Fruit fly (Drosophila melanogaster) whole organism, embryonic: ENCODE measurements around the gene CG46465.

Source experiments
- Adf1 ChIP-seq: fragments of 200-800 bp; sonication (Bioruptor generic); IDR thresholded peaks from 2 replicates; pipeline ENCODE4 v1.3.6; 2022; ENCODE audit warnings: missing biosample characterization, missing genetic modification characterization
- Bteb2 ChIP-seq: fragments of 200-800 bp; sonication (Bioruptor generic); optimal IDR thresholded peaks from 2 replicates; lab custom pipeline; 2016; ENCODE audit warnings: missing biosample characterization, missing genetic modification characterization
- C15 ChIP-seq: fragments of 200-800 bp; sonication (Bioruptor generic); IDR thresholded peaks from 3 replicates; pipeline ENCODE4 v1.3.6; 2022; ENCODE audit warnings: missing biosample characterization, missing genetic modification characterization
- CG1024 ChIP-seq: fragments of 200-800 bp; sonication (Bioruptor generic); IDR thresholded peaks from 2 replicates; pipeline ENCODE4 v1.3.6; 2022; ENCODE audit warnings: missing biosample characterization, missing genetic modification characterization
- CG10274 ChIP-seq: fragments of 200-800 bp; sonication (Bioruptor generic); optimal IDR thresholded peaks from 3 replicates; lab custom pipeline; 2017; ENCODE audit warnings: missing biosample characterization, mild to moderate bottlenecking, missing genetic modification characterization
- CG10321 ChIP-seq: fragments of 200-800 bp; sonication (Bioruptor generic); IDR thresholded peaks from 2 replicates; pipeline ENCODE4 v1.3.6; 2022; ENCODE audit warnings: missing biosample characterization, missing genetic modification characterization
- CG12155 ChIP-seq: fragments of 200-800 bp; sonication (Bioruptor generic); optimal IDR thresholded peaks from 3 replicates; lab custom pipeline; 2016; ENCODE audit warnings: missing biosample characterization, missing genetic modification characterization
- CG12219 ChIP-seq: fragments of 200-800 bp; sonication (Bioruptor generic); optimal IDR thresholded peaks from 3 replicates; lab custom pipeline; 2018; ENCODE audit warnings: missing biosample characterization, mild to moderate bottlenecking, missing genetic modification characterization
- CG12769 ChIP-seq: fragments of 200-800 bp; sonication (Bioruptor generic); optimal IDR thresholded peaks from 2 replicates; lab custom pipeline; 2019; ENCODE audit warnings: missing biosample characterization, mild to moderate bottlenecking, missing genetic modification characterization, moderate library complexity
- CG12942 ChIP-seq: fragments of 200-800 bp; sonication (Bioruptor generic); optimal IDR thresholded peaks from 3 replicates; lab custom pipeline; 2016; ENCODE audit warnings: missing biosample characterization, missing genetic modification characterization
- CG15479 ChIP-seq: fragments of 200-800 bp; sonication (Bioruptor generic); optimal IDR thresholded peaks from 3 replicates; lab custom pipeline; 2019; ENCODE audit warnings: missing biosample characterization, mild to moderate bottlenecking, missing genetic modification characterization, moderate library complexity
- CG15696 ChIP-seq: fragments of 200-800 bp; sonication (Bioruptor generic); optimal IDR thresholded peaks from 2 replicates; lab custom pipeline; 2019; ENCODE audit warnings: missing biosample characterization, mild to moderate bottlenecking, missing genetic modification characterization, moderate library complexity
- CG1647 ChIP-seq: fragments of 200-800 bp; sonication (Bioruptor generic); optimal IDR thresholded peaks from 3 replicates; lab custom pipeline; 2016; ENCODE audit warnings: missing biosample characterization, missing genetic modification characterization
- CG17359 ChIP-seq: fragments of 200-800 bp; sonication (Bioruptor generic); optimal IDR thresholded peaks from 3 replicates; lab custom pipeline; 2018; ENCODE audit warnings: missing biosample characterization, mild to moderate bottlenecking, missing genetic modification characterization, moderate library complexity
- CG17385 ChIP-seq: fragments of 200-800 bp; sonication (Bioruptor generic); optimal IDR thresholded peaks from 3 replicates; lab custom pipeline; 2018; ENCODE audit warnings: missing biosample characterization, mild to moderate bottlenecking, missing genetic modification characterization
- CG2120 ChIP-seq: fragments of 200-800 bp; sonication (Bioruptor generic); optimal IDR thresholded peaks from 3 replicates; lab custom pipeline; 2016; ENCODE audit warnings: missing biosample characterization, missing genetic modification characterization
- CG30403 ChIP-seq: fragments of 200-800 bp; sonication (Bioruptor generic); optimal IDR thresholded peaks from 3 replicates; lab custom pipeline; 2016; ENCODE audit warnings: missing biosample characterization, missing genetic modification characterization
- CG3065 ChIP-seq: fragments of 200-800 bp; sonication (Bioruptor generic); optimal IDR thresholded peaks from 2 replicates; lab custom pipeline; 2016; ENCODE audit warnings: missing biosample characterization, missing genetic modification characterization
- CG31224 ChIP-seq: fragments of 200-800 bp; sonication (Bioruptor generic); IDR thresholded peaks from 2 replicates; pipeline ENCODE4 v1.3.6; 2022; ENCODE audit warnings: missing biosample characterization, missing genetic modification characterization
- CG3726 ChIP-seq: fragments of 200-800 bp; sonication (Bioruptor generic); IDR thresholded peaks from 3 replicates; pipeline ENCODE4, ENCODE4 v1.3.6; 2022; ENCODE audit warnings: missing biosample characterization, missing genetic modification characterization
- CG3995 ChIP-seq: fragments of 200-800 bp; sonication (Bioruptor generic); optimal IDR thresholded peaks from 3 replicates; lab custom pipeline; 2016; ENCODE audit warnings: missing biosample characterization, missing genetic modification characterization
- CG43689 ChIP-seq: fragments of 200-800 bp; sonication (Bioruptor generic); IDR thresholded peaks from 2 replicates; pipeline ENCODE4 v1.3.6; 2022; ENCODE audit warnings: missing biosample characterization, missing genetic modification characterization
- CG4424 ChIP-seq: fragments of 200-800 bp; sonication (Bioruptor generic); optimal IDR thresholded peaks from 3 replicates; lab custom pipeline; 2016; ENCODE audit warnings: missing biosample characterization, missing genetic modification characterization
- CG4854 ChIP-seq: fragments of 200-800 bp; sonication (Bioruptor generic); optimal IDR thresholded peaks from 2 replicates; lab custom pipeline; 2016; ENCODE audit warnings: missing biosample characterization, missing genetic modification characterization, inconsistent platforms
- CG6765 ChIP-seq: fragments of 200-800 bp; sonication (Bioruptor generic); optimal IDR thresholded peaks from 3 replicates; lab custom pipeline; 2017; ENCODE audit warnings: missing biosample characterization, mild to moderate bottlenecking, missing genetic modification characterization
- CG7556 ChIP-seq: fragments of 200-800 bp; sonication (Bioruptor generic); optimal IDR thresholded peaks from 2 replicates; lab custom pipeline; 2017; ENCODE audit warnings: missing biosample characterization, mild to moderate bottlenecking, missing genetic modification characterization
- CG9797 ChIP-seq: fragments of 200-800 bp; sonication (Bioruptor generic); optimal IDR thresholded peaks from 3 replicates; lab custom pipeline; 2018; ENCODE audit warnings: missing biosample characterization, mild to moderate bottlenecking, missing genetic modification characterization
- Eip74EF ChIP-seq, 2 experiments: fragments of 200-800 bp in 1 of 2; fragments of >200 bp in 1 of 2; sonication (Bioruptor generic) in 1 of 2; optimal IDR thresholded peaks; 2 replicates each; lab custom pipeline; 2017 to 2019; ENCODE audit warnings: missing biosample characterization in 2 of 2, missing genetic modification characterization in 2 of 2, mild to moderate bottlenecking in 1 of 2, moderate library complexity in 1 of 2
- H2.0 ChIP-seq: fragments of 200-800 bp; sonication (Bioruptor generic); IDR thresholded peaks from 2 replicates; pipeline ENCODE4 v1.3.6; 2022; ENCODE audit warnings: missing biosample characterization, missing genetic modification characterization
- HLH3B ChIP-seq: fragments of 200-800 bp; sonication (Bioruptor generic); IDR thresholded peaks from 2 replicates; pipeline ENCODE4 v1.3.6; 2022; ENCODE audit warnings: missing biosample characterization, missing genetic modification characterization
- Hey ChIP-seq: fragments of 200-800 bp; sonication (Bioruptor generic); optimal IDR thresholded peaks from 3 replicates; lab custom pipeline; 2018; ENCODE audit warnings: missing biosample characterization, mild to moderate bottlenecking, missing genetic modification characterization
- Kr ChIP-seq: fragments of 200-800 bp; sonication (Bioruptor generic); optimal IDR thresholded peaks from 2 replicates; lab custom pipeline; 2017; ENCODE audit warnings: missing biosample characterization, mild to moderate bottlenecking, missing genetic modification characterization
- Rx ChIP-seq: fragments of 200-800 bp; sonication (Bioruptor generic); IDR thresholded peaks from 2 replicates; pipeline ENCODE4 v1.3.6; 2022; ENCODE audit warnings: missing biosample characterization, missing genetic modification characterization
- Xbp1 ChIP-seq: fragments of 200-800 bp; sonication (Bioruptor generic); optimal IDR thresholded peaks from 3 replicates; lab custom pipeline; 2016; ENCODE audit warnings: missing biosample characterization, mild to moderate bottlenecking, missing genetic modification characterization
- ab ChIP-seq: fragments of 200-800 bp; sonication (Bioruptor generic); optimal IDR thresholded peaks from 2 replicates; lab custom pipeline; 2016; ENCODE audit warnings: missing biosample characterization, missing genetic modification characterization
- btn ChIP-seq: fragments of 200-800 bp; sonication (Bioruptor generic); optimal IDR thresholded peaks from 2 replicates; lab custom pipeline; 2016; ENCODE audit warnings: missing biosample characterization, missing genetic modification characterization
- cad ChIP-seq: fragments of >200 bp; optimal IDR thresholded peaks from 2 replicates; lab custom pipeline; 2017; ENCODE audit warnings: missing biosample characterization, missing genetic modification characterization
- cato ChIP-seq: fragments of 200-800 bp; sonication (Bioruptor generic); optimal IDR thresholded peaks from 2 replicates; lab custom pipeline; 2016; ENCODE audit warnings: missing biosample characterization, missing genetic modification characterization, borderline replicate concordance
- corto ChIP-seq: fragments of 200-800 bp; sonication (Bioruptor generic); optimal IDR thresholded peaks from 2 replicates; lab custom pipeline; 2016; ENCODE audit warnings: missing biosample characterization, mild to moderate bottlenecking, missing genetic modification characterization, moderate library complexity
- da ChIP-seq: fragments of 200-800 bp; sonication (Bioruptor generic); optimal IDR thresholded peaks from 2 replicates; lab custom pipeline; 2016; ENCODE audit warnings: missing biosample characterization, missing genetic modification characterization
- hbn ChIP-seq: fragments of 200-800 bp; sonication (Bioruptor generic); IDR thresholded peaks from 2 replicates; pipeline ENCODE4 v1.3.6; 2022; ENCODE audit warnings: missing biosample characterization, missing genetic modification characterization; ENCODE audit not compliant: partially characterized antibody
- klu ChIP-seq: fragments of 200-800 bp; sonication (Bioruptor generic); IDR thresholded peaks from 2 replicates; pipeline ENCODE4 v1.3.6; 2022; ENCODE audit warnings: missing biosample characterization, missing genetic modification characterization
- lmd ChIP-seq: fragments of 200-800 bp; sonication (Bioruptor generic); IDR thresholded peaks from 2 replicates; pipeline ENCODE4 v1.3.6; 2022; ENCODE audit warnings: missing biosample characterization, missing genetic modification characterization
- pita ChIP-seq: fragments of 200-800 bp; sonication (Bioruptor generic); optimal IDR thresholded peaks from 2 replicates; lab custom pipeline; 2017; ENCODE audit warnings: missing biosample characterization, mild to moderate bottlenecking, missing genetic modification characterization
- sens-2 ChIP-seq: fragments of 200-800 bp; sonication (Bioruptor generic); IDR thresholded peaks from 2 replicates; pipeline ENCODE4 v1.3.6; 2022; ENCODE audit warnings: missing biosample characterization, missing genetic modification characterization
- slbo ChIP-seq: fragments of 200-800 bp; sonication (Bioruptor generic); IDR thresholded peaks from 2 replicates; pipeline ENCODE4 v1.3.6; 2022; ENCODE audit warnings: missing biosample characterization, missing genetic modification characterization
- so ChIP-seq: fragments of 200-800 bp; sonication (Bioruptor generic); IDR thresholded peaks from 3 replicates; pipeline ENCODE4 v1.3.6; 2022; ENCODE audit warnings: missing biosample characterization, missing genetic modification characterization
- sqz ChIP-seq: fragments of 200-800 bp; sonication (Bioruptor generic); optimal IDR thresholded peaks from 3 replicates; lab custom pipeline; 2018; ENCODE audit warnings: missing biosample characterization, mild to moderate bottlenecking, missing genetic modification characterization
- sug ChIP-seq: fragments of 200-800 bp; optimal IDR thresholded peaks from 2 replicates; lab custom pipeline; 2019; ENCODE audit warnings: missing biosample characterization, mild to moderate bottlenecking, missing genetic modification characterization, moderate library complexity
- twi ChIP-seq: fragments of 200-800 bp; optimal IDR thresholded peaks from 2 replicates; lab custom pipeline; 2019; ENCODE audit warnings: missing biosample characterization, mild to moderate bottlenecking, missing genetic modification characterization, moderate library complexity
- zfh1 ChIP-seq: fragments of 200-800 bp; sonication (Bioruptor generic); IDR thresholded peaks from 3 replicates; pipeline ENCODE4 v1.3.6; 2022; ENCODE audit warnings: missing biosample characterization, missing genetic modification characterization

Gene CG46465

DNA sequence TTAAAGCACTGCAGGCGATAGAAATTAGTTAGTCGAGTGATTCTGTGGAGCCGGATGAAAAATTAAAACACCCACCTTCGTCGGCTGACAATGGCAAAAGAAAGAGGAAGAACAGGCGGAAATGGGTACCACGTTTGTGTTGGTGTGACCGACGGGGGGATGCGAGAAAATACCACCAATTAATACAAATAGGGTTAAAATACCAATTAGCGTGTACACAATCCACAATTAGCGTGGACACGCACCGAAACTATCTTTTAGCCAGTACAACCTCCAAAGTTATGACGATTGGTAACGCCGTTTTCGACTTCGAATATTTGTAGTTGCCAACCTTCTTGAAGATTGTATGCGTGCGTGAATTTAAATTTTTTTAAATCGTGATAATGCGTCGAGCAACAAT lies 16.8 kb downstream of the CG46465 start, which contains the start of gene RpL30 (continued):
- peak; percentile 55; the same call in 1 of the 2 replicates for TF ChIP-seq CG43689 (GFP tag; lab: Robert Waterston, UW)
- peak; percentile 98 for TF ChIP-seq CG4854 (GFP tag; lab: Kevin White, UChicago)
- peak; percentile 84 for TF ChIP-seq CG1647
- peak; percentile 91 for TF ChIP-seq zfh1 (GFP tag; lab: Robert Waterston, UW)
- TF ChIP-seq CG4424 (GFP tag; lab: Kevin White, UChicago), result peak; percentile 83
- peak; percentile 35 for TF ChIP-seq ab (GFP tag; lab: Kevin White, UChicago)
- peak; percentile 94 for TF ChIP-seq Kr
- peak; percentile 77 for TF ChIP-seq CG31224 (GFP tag; lab: Robert Waterston, UW)
- peak; percentile 87 for TF ChIP-seq Xbp1 (GFP tag; lab: Kevin White, UChicago)
- TF ChIP-seq CG9797 (GFP tag; lab: Kevin White, UChicago), result peak; percentile 100
- TF ChIP-seq CG10274 (GFP tag; lab: Kevin White, UChicago), result peak; percentile 79
- peak; percentile 89 for TF ChIP-seq sug
- peak; percentile 59 for TF ChIP-seq CG15696 (tag; lab: Kevin White, UChicago)
- no peak for TF ChIP-seq corto (GFP tag; lab: Kevin White, UChicago)
- peak; percentile 80 for TF ChIP-seq HLH3B
- peak; percentile 58 for TF ChIP-seq hbn (GFP tag; lab: Robert Waterston, UW)
- peak; percentile 71 for TF ChIP-seq CG1024 (GFP tag; lab: Robert Waterston, UW)
- peak; percentile 88 for TF ChIP-seq da (GFP tag; lab: Kevin White, UChicago)
- peak; percentile 66 for TF ChIP-seq CG10321 (GFP tag; lab: Robert Waterston, UW)
- TF ChIP-seq CG12155, result peak; percentile 68
- peak; percentile 88 for TF ChIP-seq CG17359
- peak; percentile 84 for TF ChIP-seq Hey (tag; lab: Kevin White, UChicago)
- TF ChIP-seq Bteb2, result peak; percentile 88
- TF ChIP-seq slbo (GFP tag; lab: Robert Waterston, UW), result peak; percentile 80
- TF ChIP-seq twi (tag; lab: Kevin White, UChicago), result peak; percentile 77
- TF ChIP-seq so, result peak; percentile 92
- peak; percentile 9 for TF ChIP-seq cato (GFP tag; lab: Kevin White, UChicago)
- TF ChIP-seq CG12219 (GFP tag; lab: Kevin White, UChicago), result peak; percentile 91
- TF ChIP-seq CG15479 (GFP tag; lab: Kevin White, UChicago), result peak; percentile 23
- peak; percentile 81 for TF ChIP-seq CG3726
- peak; percentile 99 for TF ChIP-seq CG17385
- peak; percentile 94 for TF ChIP-seq CG12769 (tag; lab: Kevin White, UChicago)
- TF ChIP-seq H2.0, result peak; percentile 84
- peak; percentile 87 for TF ChIP-seq sqz
- TF ChIP-seq CG6765 (GFP tag; lab: Kevin White, UChicago), result peak; percentile 97
- no peak for TF ChIP-seq cad
- peak; percentile 85; the same call in 2 of the 3 replicates for TF ChIP-seq C15 (GFP tag; lab: Robert Waterston, UW)
- TF ChIP-seq CG2120 (GFP tag; lab: Kevin White, UChicago), result peak; percentile 81
- peak; percentile 84 for TF ChIP-seq CG12942 (GFP tag; lab: Kevin White, UChicago)
- TF ChIP-seq Rx (GFP tag; lab: Robert Waterston, UW), result peak; percentile 84
- peak; percentile 81 for TF ChIP-seq CG3065 (GFP tag; lab: Kevin White, UChicago)
- peak; percentile 72 for TF ChIP-seq Adf1 (GFP tag; lab: Robert Waterston, UW)
- peak; percentile 100 for TF ChIP-seq pita
- TF ChIP-seq CG7556 (GFP tag; lab: Kevin White, UChicago), result peak; percentile 82
- TF ChIP-seq CG3995 (GFP tag; lab: Kevin White, UChicago), result peak; percentile 74
- peak; percentile 72 for TF ChIP-seq CG30403 (GFP tag; lab: Kevin White, UChicago)
- peak; percentile 90 for TF ChIP-seq sens-2 (GFP tag; lab: Robert Waterston, UW)
- TF ChIP-seq klu (GFP tag; lab: Robert Waterston, UW), result no peak; the same call in 1 of the 2 replicates
- TF ChIP-seq btn, result peak; percentile 92
- peak in 1 of 2 experiments; percentile 88 for TF ChIP-seq Eip74EF (GFP tag; optimal IDR thresholded peaks at IDR 0.05; lab: Kevin White, UChicago)
- peak; percentile 72 for TF ChIP-seq lmd
